Fruit fly (Drosophila melanogaster): Measurements from ENCODE around the gene CG17294.

The CG17294 gene

DNA sequence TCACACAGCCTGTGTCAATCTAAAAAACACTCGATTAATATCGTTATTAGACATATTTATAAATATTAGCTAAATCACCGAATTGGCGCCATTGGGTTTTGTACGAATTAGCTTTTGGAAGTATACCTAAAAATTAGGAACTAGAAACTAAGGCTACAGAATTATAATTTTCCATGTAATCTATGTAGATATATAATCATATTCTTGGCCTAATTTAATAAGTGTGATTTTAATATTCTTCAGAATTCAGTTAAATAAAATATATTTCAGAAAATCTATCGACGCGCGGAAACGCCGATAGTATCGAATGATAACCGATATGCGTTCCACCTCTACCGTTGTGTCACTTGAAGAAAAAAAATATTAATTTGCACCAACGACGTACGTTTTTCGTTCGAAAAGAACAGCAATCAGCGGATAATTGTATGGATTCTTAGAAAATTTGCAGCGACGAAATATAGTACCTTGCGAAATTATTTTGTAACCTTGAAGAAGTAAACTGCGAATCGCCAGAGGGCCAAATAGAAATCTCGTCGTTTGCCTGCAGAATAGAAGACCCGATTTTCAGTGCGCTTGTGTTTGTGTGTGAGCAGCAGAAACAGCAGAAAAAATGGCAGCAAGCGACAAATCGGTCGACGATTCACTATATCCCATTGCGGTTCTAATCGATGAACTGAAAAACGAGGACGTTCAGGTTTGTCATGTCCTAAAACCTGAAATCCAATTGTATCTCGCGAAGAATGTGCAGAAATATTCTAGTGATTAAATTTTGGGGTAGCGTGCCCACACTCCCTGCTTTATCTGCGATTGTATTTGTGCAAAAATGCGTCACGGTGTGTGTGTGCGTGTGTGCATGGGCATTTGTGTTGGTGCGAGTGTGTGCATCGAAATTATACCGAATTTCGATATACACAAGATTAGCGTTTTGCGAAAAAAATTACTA lies 10.9 kb upstream of the CG17294 start, which contains the start of gene Pp2A-29B:
TSS of gene Pp2A-29B (plus strand) at position 338 of the 943 bp plus-strand sequence.
- TF ChIP-seq ttk (GFP tag; IDR thresholded peaks at IDR 0.05) (no peak), CG6272 (GFP tag; IDR thresholded peaks at IDR 0.05) (peak; percentile 38; the same call in 1 of the 2 replicates), Atf-2 (GFP tag; optimal IDR thresholded peaks at IDR 0.05) (no peak), mam (GFP tag; optimal IDR thresholded peaks at IDR 0.05) (peak; percentile 25), Xbp1 (GFP tag; optimal IDR thresholded peaks at IDR 0.05) (peak; percentile 39), CG7357 (GFP tag; IDR thresholded peaks at IDR 0.05) (no peak), Hmx (GFP tag; optimal IDR thresholded peaks at IDR 0.05) (no peak), Sin3A (optimal IDR thresholded peaks at IDR 0.05) (peak; percentile 32), nmo (GFP tag; optimal IDR thresholded peaks at IDR 0.05) (peak; percentile 78), CG8944 (GFP tag; optimal IDR thresholded peaks at IDR 0.05) (no peak), MESR4 (GFP tag; optimal IDR thresholded peaks at IDR 0.05) (peak; percentile 87), CTCF (GFP tag; optimal IDR thresholded peaks at IDR 0.05) (peak; percentile 21), CG34376 (GFP tag; optimal IDR thresholded peaks at IDR 0.05) (peak; percentile 21), E2f2 (GFP tag; IDR thresholded peaks at IDR 0.05) (peak; percentile 88), ato (GFP tag; IDR thresholded peaks at IDR 0.05; ENCODE audit: partially characterized antibody) (peak; percentile 95), az2 (GFP tag; optimal IDR thresholded peaks at IDR 0.05) (peak; percentile 3), Dp (GFP tag; optimal IDR thresholded peaks at IDR 0.05) (peak; percentile 80), CG12155 (GFP tag; optimal IDR thresholded peaks at IDR 0.05) (peak; percentile 16), sob (GFP tag; IDR thresholded peaks at IDR 0.05) (0 out of 2 replicates have a peak, but pooled peaks have one; percentile 30), pzg (GFP tag; optimal IDR thresholded peaks at IDR 0.05) (peak; percentile 64), CG9817 (tag; optimal IDR thresholded peaks at IDR 0.05) (peak; percentile 17), jumu (GFP tag; optimal IDR thresholded peaks at IDR 0.05) (no peak), Sry-β (GFP tag; optimal IDR thresholded peaks at IDR 0.05) (peak; percentile 25), CG3847 (GFP tag; IDR thresholded peaks at IDR 0.05) (peak; percentile 51; the same call in 1 of the 2 replicates), Vsx1 (GFP tag; optimal IDR thresholded peaks at IDR 0.05) (peak; percentile 64), CG3838 (GFP tag; optimal IDR thresholded peaks at IDR 0.05) (no peak), Sry-δ (GFP tag; optimal IDR thresholded peaks at IDR 0.05) (peak; percentile 92), hkb (optimal IDR thresholded peaks at IDR 0.05) (no peak), hkb (GFP tag; IDR thresholded peaks at IDR 0.05) (no peak), CG2678 (tag; optimal IDR thresholded peaks at IDR 0.05) (peak; percentile 15), nerfin-2 (GFP tag; IDR thresholded peaks at IDR 0.05; ENCODE audit: partially characterized antibody) (peak; percentile 98), CG11560 (tag; IDR thresholded peaks at IDR 0.05) (peak; percentile 89), Dbx (GFP tag; IDR thresholded peaks at IDR 0.05) (peak; percentile 69), CG17912 (GFP tag; optimal IDR thresholded peaks at IDR 0.05) (peak; percentile 7), Nf-YC (tag; optimal IDR thresholded peaks at IDR 0.05) (peak; percentile 57), CG7963 (GFP tag; IDR thresholded peaks at IDR 0.05; ENCODE audit: partially characterized antibody) (peak; percentile 95), CG7839 (tag; optimal IDR thresholded peaks at IDR 0.05) (peak; percentile 25), tna (GFP tag; IDR thresholded peaks at IDR 0.05; ENCODE audit: partially characterized antibody) (peak; percentile 95), CG17385 (GFP tag; optimal IDR thresholded peaks at IDR 0.05) (peak; percentile 6), CG18262 (tag; optimal IDR thresholded peaks at IDR 0.05) (peak; percentile 45), CG34224 (GFP tag; IDR thresholded peaks at IDR 0.05; ENCODE audit: partially characterized antibody) (peak; percentile 97), zen (tag; optimal IDR thresholded peaks at IDR 0.05) (peak; percentile 59), oc (tag; optimal IDR thresholded peaks at IDR 0.05) (no peak), lbe (GFP tag; optimal IDR thresholded peaks at IDR 0.05) (peak; percentile 41), usp (GFP tag; optimal IDR thresholded peaks at IDR 0.05) (no peak), Ptx1 (GFP tag; IDR thresholded peaks at IDR 0.05) (no peak), cg (GFP tag; optimal IDR thresholded peaks at IDR 0.05) (peak; percentile 98), CG2120 (GFP tag; optimal IDR thresholded peaks at IDR 0.05) (peak; percentile 19), CG17359 (tag; optimal IDR thresholded peaks at IDR 0.05) (peak; percentile 28)
